Worm (Caenorhabditis elegans) whole organism, late embryonic: Measurements from ENCODE around the gene F07C4.10.

Experiments
- C38D4.7 ChIP-seq: fragments of 200-800 bp; sonication (Bioruptor generic); optimal IDR thresholded peaks from 2 replicates; lab custom pipeline; 2018; ENCODE audit warnings: mild to moderate bottlenecking, missing genetic modification characterization, moderate library complexity, missing compliant biosample characterization
- K09A11.1 ChIP-seq: sonication (generic microtip); optimal IDR thresholded peaks from 2 replicates; lab custom pipeline; 2017; ENCODE audit warnings: antibody characterized with exemption, mild to moderate bottlenecking, missing genetic modification characterization, missing compliant biosample characterization; ENCODE audit not compliant: insufficient read depth
- T23F11.4 ChIP-seq: fragments of 200-800 bp; sonication (Bioruptor generic); optimal IDR thresholded peaks from 2 replicates; lab custom pipeline; 2018; ENCODE audit warnings: mild to moderate bottlenecking, missing genetic modification characterization, missing compliant biosample characterization
- ceh-14 ChIP-seq: sonication (generic microtip); optimal IDR thresholded peaks from 2 replicates; lab custom pipeline; 2016; ENCODE audit warnings: missing genotype, missing genetic modification characterization, missing compliant biosample characterization
- ceh-18 ChIP-seq: sonication (generic microtip); optimal IDR thresholded peaks from 2 replicates; lab custom pipeline; 2016; ENCODE audit warnings: missing genetic modification characterization, missing compliant biosample characterization
- ceh-2 ChIP-seq: sonication (generic microtip); optimal IDR thresholded peaks from 2 replicates; lab custom pipeline; 2016; ENCODE audit warnings: missing genotype, missing genetic modification characterization, missing compliant biosample characterization
- ceh-24 ChIP-seq: sonication (generic microtip); optimal IDR thresholded peaks from 2 replicates; lab custom pipeline; 2016; ENCODE audit warnings: mild to moderate bottlenecking, missing genetic modification characterization, missing compliant biosample characterization
- ceh-34 ChIP-seq: sonication (generic microtip); optimal IDR thresholded peaks from 2 replicates; lab custom pipeline; 2016; ENCODE audit warnings: mild to moderate bottlenecking, missing genetic modification characterization, missing compliant biosample characterization
- ceh-6 ChIP-seq: fragments of 200-800 bp; sonication (Bioruptor generic); optimal IDR thresholded peaks from 2 replicates; lab custom pipeline; 2018; ENCODE audit warnings: mild to moderate bottlenecking, missing genetic modification characterization, missing compliant biosample characterization
- ceh-9 ChIP-seq: sonication (generic microtip); optimal IDR thresholded peaks from 2 replicates; lab custom pipeline; 2016; ENCODE audit warnings: mild to moderate bottlenecking, missing genetic modification characterization, inconsistent platforms, missing compliant biosample characterization
- che-1 ChIP-seq: sonication (generic microtip); optimal IDR thresholded peaks from 2 replicates; lab custom pipeline; 2016; ENCODE audit warnings: mild to moderate bottlenecking, missing genetic modification characterization, missing compliant biosample characterization
- elt-4 ChIP-seq: sonication (generic microtip); optimal IDR thresholded peaks from 2 replicates; lab custom pipeline; 2016; ENCODE audit warnings: missing genetic modification characterization, missing compliant biosample characterization
- fax-1 ChIP-seq: sonication (generic microtip); optimal IDR thresholded peaks from 2 replicates; lab custom pipeline; 2016; ENCODE audit warnings: missing genotype, missing genetic modification characterization, missing compliant biosample characterization
- hlh-15 ChIP-seq: sonication (generic microtip); optimal IDR thresholded peaks from 2 replicates; lab custom pipeline; 2016; ENCODE audit warnings: missing genetic modification characterization, missing compliant biosample characterization
- hlh-6 ChIP-seq: sonication (generic microtip); optimal IDR thresholded peaks from 2 replicates; lab custom pipeline; 2016; ENCODE audit warnings: missing genotype, missing genetic modification characterization, missing compliant biosample characterization
- hlh-8 ChIP-seq: sonication (generic microtip); optimal IDR thresholded peaks from 2 replicates; lab custom pipeline; 2016; ENCODE audit warnings: missing genotype, missing genetic modification characterization, missing compliant biosample characterization
- lin-11 ChIP-seq: fragments of 200-800 bp; sonication (Bioruptor generic); optimal IDR thresholded peaks from 2 replicates; lab custom pipeline; 2018; ENCODE audit warnings: mild to moderate bottlenecking, missing genetic modification characterization, missing compliant biosample characterization
- mec-3 ChIP-seq: sonication (generic microtip); optimal IDR thresholded peaks from 2 replicates; lab custom pipeline; 2016; ENCODE audit warnings: borderline replicate concordance, missing genetic modification characterization, missing compliant biosample characterization
- nfya-1 ChIP-seq: sonication (generic microtip); optimal IDR thresholded peaks from 2 replicates; lab custom pipeline; 2017; ENCODE audit warnings: missing genetic modification characterization, mild to moderate bottlenecking, missing compliant biosample characterization, antibody characterized with exemption, moderate library complexity
- nhr-232 ChIP-seq: sonication (generic microtip); optimal IDR thresholded peaks from 2 replicates; lab custom pipeline; 2016; ENCODE audit warnings: missing genetic modification characterization, missing compliant biosample characterization
- npax-4 ChIP-seq: sonication (generic microtip); optimal IDR thresholded peaks from 2 replicates; lab custom pipeline; 2016; ENCODE audit warnings: missing genetic modification characterization, missing compliant biosample characterization
- pag-3 ChIP-seq: sonication (generic microtip); optimal IDR thresholded peaks from 2 replicates; lab custom pipeline; 2016; ENCODE audit warnings: missing compliant biosample characterization, missing genetic modification characterization, borderline replicate concordance
- pat-9 ChIP-seq: fragments of 200-800 bp; sonication (Bioruptor generic); optimal IDR thresholded peaks from 2 replicates; lab custom pipeline; 2018; ENCODE audit warnings: mild to moderate bottlenecking, missing genetic modification characterization, moderate library complexity, missing compliant biosample characterization
- pax-1 ChIP-seq: fragments of 150-350 bp; optimal IDR thresholded peaks from 2 replicates; lab custom pipeline; 2014; ENCODE audit warnings: missing biosample characterization, missing genetic modification characterization
- pha-2 ChIP-seq: sonication (generic microtip); optimal IDR thresholded peaks from 2 replicates; lab custom pipeline; 2017; ENCODE audit warnings: mild to moderate bottlenecking, missing genetic modification characterization, missing compliant biosample characterization
- pha-4 ChIP-seq: fragments of 150-350 bp; optimal IDR thresholded peaks from 2 replicates; lab custom pipeline; 2018; ENCODE audit warnings: missing biosample characterization, missing genetic modification reagents, missing genetic modification characterization
- rnt-1 ChIP-seq: sonication (generic microtip); optimal IDR thresholded peaks from 2 replicates; lab custom pipeline; 2016; ENCODE audit warnings: missing genetic modification characterization, missing compliant biosample characterization
- sdc-2 ChIP-seq: sonication (generic microtip); optimal IDR thresholded peaks from 2 replicates; lab custom pipeline; 2016; ENCODE audit warnings: missing genotype, missing genetic modification characterization, missing compliant biosample characterization
- syd-9 ChIP-seq: sonication (generic microtip); optimal IDR thresholded peaks from 2 replicates; lab custom pipeline; 2016; ENCODE audit warnings: mild to moderate bottlenecking, missing genetic modification characterization, moderate library complexity, missing compliant biosample characterization
- ttx-3 ChIP-seq: sonication (generic microtip); optimal IDR thresholded peaks from 2 replicates; lab custom pipeline; 2016; ENCODE audit warnings: missing genetic modification reagents, missing genetic modification characterization, missing compliant biosample characterization
- unc-42 ChIP-seq: sonication (generic microtip); optimal IDR thresholded peaks from 2 replicates; lab custom pipeline; 2016; ENCODE audit warnings: missing genotype, missing genetic modification characterization, missing compliant biosample characterization
- ztf-16 ChIP-seq: sonication (generic microtip); optimal IDR thresholded peaks from 2 replicates; lab custom pipeline; 2017; ENCODE audit warnings: missing genetic modification characterization, missing compliant biosample characterization

Gene F07C4.10

ce11 chrV:7647147-7647546, 7.5 kb upstream of the F07C4.10 start:
- TF ChIP-seq sdc-2 (tag; lab: Kevin White, UChicago) (peak; percentile 95), ztf-16 (no peak)

ce11 chrV:7645454-7645853, 5.8 kb upstream of the F07C4.10 start, which contains the start of gene str-47:
Gene str-47 (plus strand): TSS chrV:7645754.
- TF ChIP-seq fax-1 (tag; lab: Kevin White, UChicago) (no peak), rnt-1 (tag; lab: Kevin White, UChicago) (no peak), hlh-8 (tag; lab: Kevin White, UChicago) (no peak), nhr-232 (tag; lab: Kevin White, UChicago) (no peak), K09A11.1 (tag; lab: Kevin White, UChicago) (no peak)

DNA sequence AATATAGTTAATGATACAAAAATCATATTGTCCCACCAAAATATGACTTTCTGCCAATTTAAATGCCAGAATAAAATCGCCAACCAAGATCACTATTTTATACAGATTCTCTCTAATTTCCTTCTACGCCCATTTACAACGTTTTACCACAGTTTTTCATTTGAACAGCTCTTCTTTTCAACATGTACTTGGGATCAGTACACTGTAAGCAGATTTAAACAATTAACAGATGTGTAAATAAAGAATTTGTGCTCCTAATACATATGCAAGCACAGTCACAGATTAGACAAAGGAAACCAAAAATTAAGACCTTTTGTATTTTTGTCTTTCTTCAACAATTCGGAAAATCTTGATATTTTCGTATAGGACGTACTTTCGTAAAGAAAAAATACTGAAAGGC, 3.7 kb upstream of the F07C4.10 start, which contains the start of gene F07C4.11:
Gene F07C4.11 (minus strand): TSS at position 101 of the 400 bp plus-strand sequence.
- TF ChIP-seq che-1 (tag; lab: Kevin White, UChicago) (no peak), mec-3 (no peak), ceh-34 (no peak), nfya-1 (tag; lab: Kevin White, UChicago) (no peak), ceh-24 (tag; lab: Kevin White, UChicago) (no peak), ceh-6 (GFP tag; lab: Kevin White, UChicago) (no peak)

ce11 chrV:7641718-7642117, 2.0 kb upstream of the F07C4.10 start:
- TF ChIP-seq unc-42 = no peak
- no peak for TF ChIP-seq lin-11 (tag; lab: Kevin White, UChicago)
- no peak for TF ChIP-seq T23F11.4 (GFP tag; lab: Kevin White, UChicago)
- TF ChIP-seq pha-2 (tag; lab: Kevin White, UChicago) = no peak
- TF ChIP-seq C38D4.7 (GFP tag; lab: Kevin White, UChicago) = no peak
- TF ChIP-seq nhr-232 (tag; lab: Kevin White, UChicago) = no peak
- no peak for TF ChIP-seq hlh-15
- no peak for TF ChIP-seq syd-9 (tag; lab: Kevin White, UChicago)

DNA sequence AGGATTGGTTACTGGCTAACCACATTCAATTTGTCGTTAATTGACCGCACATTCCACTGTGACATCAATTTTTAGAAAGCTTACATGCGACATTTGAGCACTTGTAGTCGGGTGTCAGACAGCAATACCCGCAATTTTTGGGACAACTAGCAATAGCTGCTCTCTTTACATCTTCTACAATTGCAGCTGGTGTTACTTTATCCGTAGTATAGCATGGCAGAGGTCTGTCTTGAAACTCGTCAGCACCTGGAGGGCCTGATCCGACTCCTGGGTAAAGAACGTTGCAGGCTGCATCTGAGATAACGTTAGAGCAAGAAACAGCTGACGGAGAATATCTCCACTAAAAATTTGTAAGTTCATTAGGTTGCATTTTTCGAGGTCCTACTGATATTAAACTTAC, 331 bp downstream of the F07C4.10 start:
- TF ChIP-seq lin-11 (tag; lab: Kevin White, UChicago) = no peak
- no peak for TF ChIP-seq ceh-9 (tag; lab: Kevin White, UChicago)

DNA sequence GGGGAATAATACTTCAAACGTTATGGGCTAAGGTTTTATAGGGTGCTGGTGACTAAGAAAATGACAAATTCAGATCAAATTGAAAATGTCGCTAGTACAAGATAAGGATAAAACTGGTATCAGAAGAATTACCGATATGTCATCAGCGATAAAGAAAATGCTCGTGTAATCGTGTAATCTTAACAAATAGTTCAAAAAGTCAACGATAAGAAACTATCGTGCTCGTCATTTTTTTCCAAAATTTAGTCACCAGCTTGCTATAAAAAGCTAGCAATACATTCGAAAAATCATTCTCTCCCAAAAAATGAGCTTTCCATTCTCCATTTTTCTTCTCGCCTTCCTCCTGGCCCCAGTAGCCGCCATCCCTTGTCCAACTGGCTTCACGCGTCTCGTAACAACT, 1.9 kb downstream of the F07C4.10 start, which contains the start of gene clec-45:
Gene clec-45 (plus strand): TSS at position 301 of the 400 bp plus-strand sequence.
- TF ChIP-seq ttx-3 (tag; lab: Kevin White, UChicago) (no peak), hlh-15 (no peak), ztf-16 (no peak), ceh-18 (tag; lab: Kevin White, UChicago) (no peak)

ce11 chrV:7635469-7635868, 4.2 kb downstream of the F07C4.10 start, which contains the start of gene srd-29:
Gene srd-29 (plus strand): TSS chrV:7635769.
- TF ChIP-seq hlh-6 (tag; lab: Kevin White, UChicago) (no peak), elt-4 (tag; lab: Kevin White, UChicago) (no peak), pag-3 (tag; lab: Kevin White, UChicago) (no peak), K09A11.1 (tag; lab: Kevin White, UChicago) (no peak), unc-42 (no peak), pat-9 (tag; lab: Kevin White, UChicago) (no peak), ceh-24 (tag; lab: Kevin White, UChicago) (no peak), pax-1 (tag; lab: Kevin White, UChicago) (no peak), npax-4 (tag; lab: Kevin White, UChicago) (no peak), pha-4 (tag; lab: Kevin White, UChicago) (no peak), ttx-3 (tag; lab: Kevin White, UChicago) (no peak), ceh-2 (no peak), lin-11 (tag; lab: Kevin White, UChicago) (no peak), ceh-14 (tag; lab: Kevin White, UChicago) (no peak)
